Worm (Caenorhabditis elegans) whole organism, young adult: ENCODE measurements around the gene R02F11.1.

Experiments used
- B0035.1 ChIP-seq: sonication (generic microtip); optimal IDR thresholded peaks from 2 replicates; lab custom pipeline; 2016; ENCODE audit warnings: missing genetic modification characterization, mild to moderate bottlenecking, missing compliant biosample characterization, missing genotype, missing genetic modification reagents
- B0336.3 ChIP-seq: fragments of 200-800 bp; sonication (Bioruptor generic); IDR thresholded peaks from 2 replicates; pipeline ENCODE4 v1.3.6; 2022; ENCODE audit warnings: missing genetic modification characterization, missing compliant biosample characterization
- F10E7.11 ChIP-seq: sonication (generic microtip); optimal IDR thresholded peaks from 2 replicates; lab custom pipeline; 2017; ENCODE audit warnings: mild to moderate bottlenecking, missing genetic modification characterization, moderate library complexity, missing compliant biosample characterization
- F22D6.2 ChIP-seq: sonication (generic microtip); optimal IDR thresholded peaks from 2 replicates; lab custom pipeline; 2016; ENCODE audit warnings: mild to moderate bottlenecking, missing genetic modification characterization, missing compliant biosample characterization
- F23B12.7 ChIP-seq: sonication (generic microtip); optimal IDR thresholded peaks from 2 replicates; lab custom pipeline; 2017; ENCODE audit warnings: missing genetic modification characterization, mild to moderate bottlenecking, missing compliant biosample characterization, antibody characterized with exemption, moderate library complexity; ENCODE audit not compliant: insufficient read depth
- F33H1.4 ChIP-seq: fragments of 200-800 bp; sonication (Bioruptor generic); IDR thresholded peaks from 2 replicates; pipeline ENCODE4 v1.3.6; 2022; ENCODE audit warnings: missing genetic modification reagents, missing genetic modification characterization, missing compliant biosample characterization
- F39B2.1 ChIP-seq: fragments of 200-800 bp; sonication (Bioruptor generic); IDR thresholded peaks from 2 replicates; pipeline ENCODE4 v1.3.6; 2022; ENCODE audit warnings: missing genetic modification reagents, missing genetic modification characterization, missing compliant biosample characterization
- F57C9.4 ChIP-seq: sonication (generic microtip); optimal IDR thresholded peaks from 2 replicates; lab custom pipeline; 2017; ENCODE audit warnings: mild to moderate bottlenecking, missing genetic modification characterization, missing compliant biosample characterization
- K11D2.4 ChIP-seq: fragments of 200-800 bp; sonication (Bioruptor generic); IDR thresholded peaks from 2 replicates; pipeline ENCODE4 v1.3.6; 2022; ENCODE audit warnings: missing genetic modification reagents, missing genetic modification characterization, missing compliant biosample characterization
- T07F8.4 ChIP-seq: sonication (generic microtip); optimal IDR thresholded peaks from 2 replicates; lab custom pipeline; 2016; ENCODE audit warnings: mild to moderate bottlenecking, missing genetic modification characterization, moderate library complexity, missing compliant biosample characterization
- T26A5.8 ChIP-seq: sonication (generic microtip); optimal IDR thresholded peaks from 2 replicates; lab custom pipeline; 2016; ENCODE audit warnings: missing genetic modification characterization, missing compliant biosample characterization
- Y56A3A.18 ChIP-seq: fragments of 200-800 bp; sonication (Bioruptor generic); IDR thresholded peaks from 2 replicates; pipeline ENCODE4 v1.3.6; 2022; ENCODE audit warnings: missing genetic modification reagents, missing genetic modification characterization, missing compliant biosample characterization
- Y79H2A.3 ChIP-seq: fragments of 200-800 bp; sonication (Bioruptor generic); conservative IDR thresholded peaks from 2 replicates; pipeline ENCODE4 v1.3.6; 2022; ENCODE audit warnings: missing genetic modification reagents, missing genetic modification characterization, missing compliant biosample characterization
- akir-1 ChIP-seq: fragments of 200-800 bp; sonication (Bioruptor generic); optimal IDR thresholded peaks from 2 replicates; lab custom pipeline; 2018; ENCODE audit warnings: mild to moderate bottlenecking, missing genetic modification characterization, moderate library complexity, missing compliant biosample characterization
- aptf-2 ChIP-seq: fragments of 200-800 bp; sonication (Bioruptor generic); conservative IDR thresholded peaks from 2 replicates; pipeline ENCODE4 v1.3.6; 2022; ENCODE audit warnings: missing genetic modification reagents, missing genetic modification characterization, missing compliant biosample characterization
- atf-7 ChIP-seq: sonication (generic microtip); optimal IDR thresholded peaks from 2 replicates; lab custom pipeline; 2017; ENCODE audit warnings: mild to moderate bottlenecking, missing genetic modification characterization, missing compliant biosample characterization
- attf-3 ChIP-seq: fragments of 200-800 bp; sonication (Bioruptor generic); conservative IDR thresholded peaks from 2 replicates; pipeline ENCODE4 v1.3.6; 2022; ENCODE audit warnings: missing genetic modification reagents, missing genetic modification characterization, missing compliant biosample characterization
- ccch-3 ChIP-seq: fragments of 200-800 bp; sonication (Bioruptor generic); optimal IDR thresholded peaks from 2 replicates; lab custom pipeline; 2018; ENCODE audit warnings: mild to moderate bottlenecking, missing genetic modification characterization, missing compliant biosample characterization
- cebp-1 ChIP-seq, 2 experiments: fragments of 200-800 bp in 1 of 2; sonication (Bioruptor generic) in 1 of 2; sonication (generic microtip) in 1 of 2; IDR thresholded peaks in 1 of 2; optimal IDR thresholded peaks in 1 of 2; 2 replicates each; pipeline versions ENCODE4 v1.3.6 to Lab custom; 2017 to 2022; ENCODE audit warnings: missing compliant biosample characterization in 2 of 2, missing genetic modification characterization in 2 of 2, mild to moderate bottlenecking in 1 of 2, missing genetic modification reagents in 1 of 2, moderate library complexity in 1 of 2
- cebp-2 ChIP-seq: fragments of 200-800 bp; sonication (Bioruptor generic); IDR thresholded peaks from 2 replicates; pipeline ENCODE4 v1.3.6; 2022; ENCODE audit warnings: missing genetic modification characterization, missing compliant biosample characterization
- ceh-100 ChIP-seq: fragments of 200-800 bp; sonication (Bioruptor generic); IDR thresholded peaks from 2 replicates; pipeline ENCODE4 v1.3.6; 2022; ENCODE audit warnings: missing genetic modification reagents, missing genetic modification characterization, missing compliant biosample characterization
- ceh-27 ChIP-seq: fragments of 200-800 bp; sonication (Bioruptor generic); optimal IDR thresholded peaks from 2 replicates; lab custom pipeline; 2018; ENCODE audit warnings: mild to moderate bottlenecking, missing genetic modification characterization, moderate library complexity, missing compliant biosample characterization
- ceh-79 ChIP-seq: sonication (generic microtip); optimal IDR thresholded peaks from 2 replicates; lab custom pipeline; 2017; ENCODE audit warnings: mild to moderate bottlenecking, missing genetic modification characterization, missing compliant biosample characterization
- dox-1 ChIP-seq: fragments of 200-800 bp; sonication (Bioruptor generic); IDR thresholded peaks from 2 replicates; pipeline ENCODE4 v1.3.6; 2022; ENCODE audit warnings: missing genetic modification reagents, missing genetic modification characterization, missing compliant biosample characterization
- dpff-1 ChIP-seq: sonication (generic microtip); optimal IDR thresholded peaks from 2 replicates; lab custom pipeline; 2017; ENCODE audit warnings: mild to moderate bottlenecking, missing genetic modification characterization, missing compliant biosample characterization
- ekl-4 ChIP-seq: fragments of 200-800 bp; sonication (Bioruptor generic); IDR thresholded peaks from 2 replicates; pipeline ENCODE4 v1.3.6; 2022; ENCODE audit warnings: missing genetic modification reagents, missing genetic modification characterization, missing compliant biosample characterization
- fkh-3 ChIP-seq: sonication (generic microtip); optimal IDR thresholded peaks from 2 replicates; lab custom pipeline; 2016; ENCODE audit warnings: mild to moderate bottlenecking, missing genetic modification characterization, missing compliant biosample characterization
- let-526 ChIP-seq: fragments of 200-800 bp; sonication (Bioruptor generic); IDR thresholded peaks from 2 replicates; pipeline ENCODE4 v1.3.6; 2022; ENCODE audit warnings: missing genetic modification reagents, missing genetic modification characterization, missing compliant biosample characterization
- madf-10 ChIP-seq: sonication (generic microtip); optimal IDR thresholded peaks from 2 replicates; lab custom pipeline; 2016; ENCODE audit warnings: mild to moderate bottlenecking, missing genetic modification characterization, missing compliant biosample characterization
- madf-6 ChIP-seq: fragments of 200-800 bp; sonication (Bioruptor generic); IDR thresholded peaks from 2 replicates; pipeline ENCODE4 v1.3.6; 2022; ENCODE audit warnings: missing genetic modification reagents, missing genetic modification characterization, missing compliant biosample characterization
- mxl-1 ChIP-seq: sonication (generic microtip); optimal IDR thresholded peaks from 2 replicates; lab custom pipeline; 2016; ENCODE audit warnings: missing genetic modification characterization, missing compliant biosample characterization
- nfyb-1 ChIP-seq: fragments of 200-800 bp; sonication (Bioruptor generic); IDR thresholded peaks from 2 replicates; pipeline ENCODE4 v1.3.6; 2022; ENCODE audit warnings: missing genetic modification reagents, missing genetic modification characterization, missing compliant biosample characterization
- nhr-80 ChIP-seq: sonication (generic microtip); optimal IDR thresholded peaks from 2 replicates; lab custom pipeline; 2016; ENCODE audit warnings: missing genetic modification characterization, missing compliant biosample characterization
- pha-4 ChIP-seq: fragments of 150-350 bp; sonication (generic microtip); optimal IDR thresholded peaks from 2 replicates; lab custom pipeline; 2014; ENCODE audit warnings: missing biosample characterization, missing genetic modification reagents, missing genetic modification characterization
- rec-8 ChIP-seq, 2 experiments: sonication (generic microtip); optimal IDR thresholded peaks; 2 replicates each; lab custom pipeline; 2016; ENCODE audit warnings: mild to moderate bottlenecking in 2 of 2, missing genetic modification characterization in 2 of 2, missing genetic modification reagents in 2 of 2, missing genotype in 2 of 2, missing biosample characterization in 1 of 2, missing compliant biosample characterization in 1 of 2, moderate library complexity in 1 of 2
- rpc-1 ChIP-seq, 2 experiments: fragments of 150-350 bp in 1 of 2; sonication (generic microtip) in 1 of 2; optimal IDR thresholded peaks; 2 replicates each; lab custom pipeline; 2014 to 2018; ENCODE audit warnings: missing biosample characterization in 1 of 2, missing genetic modification characterization in 1 of 2, missing genetic modification reagents in 1 of 2, missing genotype in 1 of 2
- snpc-1.1 ChIP-seq: sonication (generic microtip); optimal IDR thresholded peaks from 2 replicates; lab custom pipeline; 2017; ENCODE audit warnings: missing genetic modification characterization, mild to moderate bottlenecking, missing compliant biosample characterization, antibody characterized with exemption, moderate library complexity, missing genotype, missing genetic modification reagents; ENCODE audit not compliant: insufficient read depth
- snpc-1.3 ChIP-seq: sonication (generic microtip); optimal IDR thresholded peaks from 2 replicates; lab custom pipeline; 2017; ENCODE audit warnings: missing genetic modification characterization, mild to moderate bottlenecking, missing compliant biosample characterization, antibody characterized with exemption, moderate library complexity, missing genotype, missing genetic modification reagents; ENCODE audit not compliant: insufficient read depth
- snpc-3.4 ChIP-seq: sonication (generic microtip); optimal IDR thresholded peaks from 2 replicates; lab custom pipeline; 2017; ENCODE audit warnings: missing genetic modification characterization, mild to moderate bottlenecking, missing compliant biosample characterization, antibody characterized with exemption, moderate library complexity, missing genotype, missing genetic modification reagents
- snpc-4 ChIP-seq, 5 experiments: fragments of 150-350 bp in 1 of 5; sonication (generic microtip) in 4 of 5; optimal IDR thresholded peaks; 2 replicates each; lab custom pipeline; 2014 to 2018; ENCODE audit warnings: missing genetic modification characterization in 5 of 5, missing biosample characterization in 3 of 5, antibody characterized with exemption in 2 of 5, mild to moderate bottlenecking in 2 of 5, missing compliant biosample characterization in 2 of 5, missing genotype in 2 of 5, moderate library complexity in 2 of 5, missing genetic modification reagents in 1 of 5
- tbx-9 ChIP-seq: sonication (generic microtip); optimal IDR thresholded peaks from 2 replicates; lab custom pipeline; 2016; ENCODE audit warnings: borderline replicate concordance, missing genetic modification characterization, inconsistent platforms, missing compliant biosample characterization
- tlf-1 ChIP-seq: fragments of 200-800 bp; sonication (Bioruptor generic); optimal IDR thresholded peaks from 2 replicates; lab custom pipeline; 2018; ENCODE audit warnings: mild to moderate bottlenecking, missing genetic modification characterization, missing compliant biosample characterization
- ztf-22 ChIP-seq: fragments of 200-800 bp; sonication (Bioruptor generic); optimal IDR thresholded peaks from 2 replicates; lab custom pipeline; 2018; ENCODE audit warnings: mild to moderate bottlenecking, missing genetic modification characterization, moderate library complexity, missing compliant biosample characterization
- ztf-28 ChIP-seq: fragments of 200-800 bp; sonication (Bioruptor generic); IDR thresholded peaks from 2 replicates; pipeline ENCODE4 v1.3.6; 2022; ENCODE audit warnings: missing genetic modification reagents, missing genetic modification characterization, missing compliant biosample characterization
- ztf-6 ChIP-seq: fragments of 200-800 bp; sonication (Bioruptor generic); IDR thresholded peaks from 2 replicates; pipeline ENCODE4 v1.3.6; 2022; ENCODE audit warnings: missing genetic modification reagents, missing genetic modification characterization, missing compliant biosample characterization

Gene R02F11.1

DNA sequence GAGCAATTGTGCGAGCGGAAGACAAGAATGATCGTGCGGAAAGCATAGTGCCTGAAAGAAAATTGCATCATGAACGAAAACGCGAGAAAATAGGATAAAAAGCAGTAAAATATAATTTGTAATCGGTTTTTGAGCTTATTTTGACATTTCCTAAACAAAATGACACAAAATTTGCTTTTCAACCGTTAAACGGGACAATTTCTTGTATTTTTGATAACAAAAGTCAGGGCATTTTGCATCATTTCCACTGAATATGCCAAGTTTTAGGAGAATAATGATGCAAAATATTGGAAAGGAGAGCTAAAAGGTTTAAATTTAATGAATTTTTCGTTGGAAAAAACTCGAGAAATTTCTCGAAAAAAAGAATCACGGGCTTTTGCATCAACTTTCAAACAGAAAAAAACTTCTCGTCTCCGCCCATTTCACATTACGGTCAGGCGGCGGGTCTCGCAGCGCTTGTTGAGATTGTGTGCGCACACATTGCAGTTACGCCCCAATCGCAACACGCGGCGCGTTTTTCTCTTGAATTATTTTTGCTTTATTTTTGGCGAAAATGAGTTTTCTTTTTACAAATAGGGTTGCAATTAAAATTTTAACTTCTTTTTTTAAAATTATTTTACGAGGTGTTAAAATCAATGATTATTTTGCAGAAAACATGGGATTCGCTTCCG, 26.0 kb downstream of the R02F11.1 start, which contains the start of the genes hsp-6 and C37H5.5 (continued):
- TF ChIP-seq madf-6 (GFP tag; lab: Robert Waterston, UW) (peak; percentile 91), T26A5.8 (tag; lab: Kevin White, UChicago) (no peak), akir-1 (GFP tag; lab: Kevin White, UChicago) (no peak), Y56A3A.18 (GFP tag; lab: Robert Waterston, UW) (no peak), nhr-80 (peak; percentile 49), cebp-1 (GFP tag; IDR thresholded peaks at IDR 0.05; lab: Robert Waterston, UW) (peak; percentile 46; the same call in 1 of the 2 replicates), cebp-1 (tag; optimal IDR thresholded peaks at IDR 0.05; lab: Kevin White, UChicago) (peak; percentile 82), pha-4 (tag; lab: Kevin White, UChicago) (no peak), attf-3 (no peak), snpc-3.4 (peak; percentile 59), tlf-1 (GFP tag; lab: Kevin White, UChicago) (peak; percentile 89), ekl-4 (GFP tag; lab: Robert Waterston, UW) (0 out of 2 replicates have a peak, but pooled peaks have one; percentile 42), fkh-3 (tag; lab: Kevin White, UChicago) (no peak), ceh-27 (GFP tag; lab: Kevin White, UChicago) (peak; percentile 73), F39B2.1 (GFP tag; lab: Robert Waterston, UW) (no peak), snpc-1.3 (tag; lab: Kevin White, UChicago) (peak; percentile 55), madf-10 (tag; lab: Kevin White, UChicago) (peak; percentile 56), ztf-6 (GFP tag; lab: Robert Waterston, UW) (0 out of 2 replicates have a peak, but pooled peaks have one; percentile 30), ceh-100 (GFP tag; lab: Robert Waterston, UW) (peak; percentile 79), B0336.3 (peak; percentile 79), F10E7.11 (tag; lab: Kevin White, UChicago) (no peak), aptf-2 (GFP tag; lab: Robert Waterston, UW) (no peak), K11D2.4 (GFP tag; lab: Robert Waterston, UW) (peak; percentile 70), F57C9.4 (tag; lab: Kevin White, UChicago) (no peak), F22D6.2 (tag; lab: Kevin White, UChicago) (no peak), Y79H2A.3 (no peak), rpc-1 (optimal IDR thresholded peaks at IDR 0.05; lab: Kevin White, UChicago) (peak; percentile 43), rpc-1 (tag; optimal IDR thresholded peaks at IDR 0.05; lab: Kevin White, UChicago) (no peak), ceh-79 (no peak), ztf-22 (no peak), dox-1 (GFP tag; lab: Robert Waterston, UW) (peak; percentile 84), ztf-28 (GFP tag; lab: Robert Waterston, UW) (no peak), dpff-1 (tag; lab: Kevin White, UChicago) (no peak), tbx-9 (tag; lab: Kevin White, UChicago) (no peak), F23B12.7 (tag; lab: Kevin White, UChicago) (peak; percentile 90), atf-7 (tag; lab: Kevin White, UChicago) (no peak), nfyb-1 (GFP tag; lab: Robert Waterston, UW) (peak; percentile 81), T07F8.4 (tag; lab: Kevin White, UChicago) (no peak), ccch-3 (GFP tag; lab: Kevin White, UChicago) (no peak), let-526 (GFP tag; lab: Robert Waterston, UW) (0 out of 2 replicates have a peak, but pooled peaks have one; percentile 52), mxl-1 (tag; lab: Kevin White, UChicago) (no peak), F33H1.4 (GFP tag; lab: Robert Waterston, UW) (peak; percentile 96), rec-8 (tag; optimal IDR thresholded peaks at IDR 0.05; lab: Kevin White, UChicago) (no peak), cebp-2 (GFP tag; lab: Robert Waterston, UW) (no peak), snpc-1.1 (tag; lab: Kevin White, UChicago) (peak; percentile 45), snpc-4 (GFP tag; optimal IDR thresholded peaks at IDR 0.05; lab: Kevin White, UChicago) (peak; percentile 17), snpc-4 (tag; optimal IDR thresholded peaks at IDR 0.05; lab: Kevin White, UChicago) (peak; percentile 50 to 70 (median 61)), B0035.1 (tag; lab: Kevin White, UChicago) (no peak)
